Worm (Caenorhabditis elegans) whole organism, midembryonic: ENCODE measurements around the gene rpl-39.

ENCODE experiments used
- T22C8.4 ChIP-seq: fragments of 200-800 bp; sonication (Bioruptor generic); IDR thresholded peaks from 2 replicates; pipeline ENCODE4 v1.3.6; 2022; ENCODE audit warnings: missing genetic modification characterization, missing compliant biosample characterization
- cog-1 ChIP-seq: sonication (generic microtip); optimal IDR thresholded peaks from 2 replicates; lab custom pipeline; 2016; ENCODE audit warnings: missing genetic modification characterization, missing compliant biosample characterization
- flt-1 ChIP-seq: fragments of 200-800 bp; sonication (Bioruptor generic); IDR thresholded peaks from 2 replicates; pipeline ENCODE4 v1.3.6; 2022; ENCODE audit warnings: missing genetic modification characterization, missing compliant biosample characterization
- klf-2 ChIP-seq: fragments of 200-800 bp; sonication (Bioruptor generic); conservative IDR thresholded peaks from 2 replicates; pipeline ENCODE4 v1.3.6; 2022; ENCODE audit warnings: missing genetic modification reagents, missing genetic modification characterization, missing compliant biosample characterization
- med-1 ChIP-seq: sonication (generic microtip); optimal IDR thresholded peaks from 2 replicates; lab custom pipeline; 2017; ENCODE audit warnings: missing genetic modification characterization, mild to moderate bottlenecking, missing compliant biosample characterization, antibody characterized with exemption, missing genetic modification reagents; ENCODE audit not compliant: insufficient read depth
- ref-1 ChIP-seq: fragments of 200-800 bp; sonication (Bioruptor generic); conservative IDR thresholded peaks from 2 replicates; pipeline ENCODE4 v1.3.6; 2022; ENCODE audit warnings: missing genetic modification reagents, missing genetic modification characterization, missing compliant biosample characterization
- tab-1 ChIP-seq: fragments of 200-800 bp; sonication (Bioruptor generic); IDR thresholded peaks from 2 replicates; pipeline ENCODE4 v1.3.6; 2022; ENCODE audit warnings: missing genetic modification characterization, missing compliant biosample characterization
- ztf-23 ChIP-seq: fragments of 200-800 bp; sonication (Bioruptor generic); IDR thresholded peaks from 2 replicates; pipeline ENCODE4 v1.3.6; 2022; ENCODE audit warnings: missing genetic modification reagents, missing genetic modification characterization, missing compliant biosample characterization
- ztf-29 ChIP-seq: fragments of 200-800 bp; sonication (Bioruptor generic); IDR thresholded peaks from 2 replicates; pipeline ENCODE4 v1.3.6; 2022; ENCODE audit warnings: missing genetic modification reagents, missing genetic modification characterization, missing compliant biosample characterization

The rpl-39 gene

ce11 chrV:7776029-7776628, at the start of gene rpl-39, which contains the start of gene rps-30:
Gene rpl-39 (minus strand): TSS chrV:7776079.
Gene rps-30 (plus strand): TSS chrV:7776578.
- peak; percentile 21; the same call in 1 of the 2 replicates for TF ChIP-seq T22C8.4 (GFP tag; lab: Robert Waterston, UW)
- TF ChIP-seq med-1, result no peak
- peak; percentile 13 for TF ChIP-seq cog-1 (tag; lab: Kevin White, UChicago)
- no peak for TF ChIP-seq flt-1
- TF ChIP-seq ztf-29 (GFP tag; lab: Robert Waterston, UW), result no peak
- no peak for TF ChIP-seq ref-1 (GFP tag; lab: Robert Waterston, UW)
- no peak for TF ChIP-seq klf-2 (GFP tag; lab: Robert Waterston, UW)
- TF ChIP-seq tab-1 (GFP tag; lab: Robert Waterston, UW), result no peak
- peak; percentile 59; the same call in 1 of the 2 replicates for TF ChIP-seq ztf-23

- TF ChIP-seq flt-1 (no peak), ref-1 (GFP tag; lab: Robert Waterston, UW) (no peak), ztf-23 (no peak), cog-1 (tag; lab: Kevin White, UChicago) (no peak), tab-1 (GFP tag; lab: Robert Waterston, UW) (no peak), ztf-29 (GFP tag; lab: Robert Waterston, UW) (no peak), klf-2 (GFP tag; lab: Robert Waterston, UW) (no peak), T22C8.4 (GFP tag; lab: Robert Waterston, UW) (no peak), med-1 (no peak)
Observed at ce11 chrV:7824138-7824537, 48.3 kb upstream of the rpl-39 start.

- TF ChIP-seq klf-2 (GFP tag; lab: Robert Waterston, UW), result no peak
- TF ChIP-seq T22C8.4 (GFP tag; lab: Robert Waterston, UW), result no peak
- no peak for TF ChIP-seq ztf-29 (GFP tag; lab: Robert Waterston, UW)
- no peak for TF ChIP-seq cog-1 (tag; lab: Kevin White, UChicago)
- TF ChIP-seq ztf-23, result no peak
- TF ChIP-seq ref-1 (GFP tag; lab: Robert Waterston, UW), result no peak
- TF ChIP-seq flt-1, result no peak
- no peak for TF ChIP-seq tab-1 (GFP tag; lab: Robert Waterston, UW)
- no peak for TF ChIP-seq med-1
Observed at ce11 chrV:7822655-7823054, 46.8 kb upstream of the rpl-39 start.

ce11 chrV:7820270-7820669, 44.4 kb upstream of the rpl-39 start, which contains the start of gene lbp-4:
Gene lbp-4 (plus strand): TSS chrV:7820578.
- no peak for TF ChIP-seq flt-1
- TF ChIP-seq klf-2 (GFP tag; lab: Robert Waterston, UW), result no peak
- TF ChIP-seq ztf-29 (GFP tag; lab: Robert Waterston, UW), result no peak
- TF ChIP-seq med-1, result no peak
- TF ChIP-seq ztf-23, result no peak
- no peak for TF ChIP-seq tab-1 (GFP tag; lab: Robert Waterston, UW)
- TF ChIP-seq ref-1 (GFP tag; lab: Robert Waterston, UW), result no peak
- TF ChIP-seq cog-1 (tag; lab: Kevin White, UChicago), result no peak
- no peak for TF ChIP-seq T22C8.4 (GFP tag; lab: Robert Waterston, UW)

- TF ChIP-seq ref-1 (GFP tag; lab: Robert Waterston, UW), result no peak
Observed at ce11 chrV:7819585-7819984, 43.7 kb upstream of the rpl-39 start.

DNA sequence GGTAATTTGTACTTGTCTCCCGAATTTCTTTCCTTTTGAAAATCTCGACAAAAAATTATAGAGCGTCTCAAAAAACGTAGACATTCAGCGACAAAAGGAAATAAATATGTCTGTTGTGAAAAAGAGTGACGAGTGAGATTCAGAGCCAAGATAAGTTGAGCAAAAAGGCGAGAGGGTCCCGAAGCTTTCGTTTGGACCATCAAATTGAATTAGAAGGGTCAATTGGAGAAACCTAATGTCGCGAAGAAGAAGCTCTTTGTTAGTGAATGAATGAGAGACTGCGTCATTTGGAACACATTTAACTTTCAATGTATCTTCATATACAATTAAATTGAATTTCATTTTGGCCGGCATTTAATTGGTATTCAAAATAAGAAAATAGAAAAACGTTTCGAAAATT, 40.6 kb upstream of the rpl-39 start:
- TF ChIP-seq ztf-23 (no peak), med-1 (no peak), ref-1 (GFP tag; lab: Robert Waterston, UW) (no peak), T22C8.4 (GFP tag; lab: Robert Waterston, UW) (no peak), tab-1 (GFP tag; lab: Robert Waterston, UW) (no peak), flt-1 (no peak), klf-2 (GFP tag; lab: Robert Waterston, UW) (no peak), ztf-29 (GFP tag; lab: Robert Waterston, UW) (no peak), cog-1 (tag; lab: Kevin White, UChicago) (no peak)

ce11 chrV:7814601-7815000, 38.7 kb upstream of the rpl-39 start, which contains the start of gene ZK742.6:
Gene ZK742.6 (minus strand): TSS chrV:7814942.
- TF ChIP-seq ref-1 (GFP tag; lab: Robert Waterston, UW), result no peak
- TF ChIP-seq ztf-23, result no peak
- no peak for TF ChIP-seq cog-1 (tag; lab: Kevin White, UChicago)
- TF ChIP-seq ztf-29 (GFP tag; lab: Robert Waterston, UW), result no peak
- no peak for TF ChIP-seq T22C8.4 (GFP tag; lab: Robert Waterston, UW)
- no peak for TF ChIP-seq klf-2 (GFP tag; lab: Robert Waterston, UW)
- no peak for TF ChIP-seq flt-1
- no peak for TF ChIP-seq tab-1 (GFP tag; lab: Robert Waterston, UW)
- no peak for TF ChIP-seq med-1

- no peak for TF ChIP-seq ztf-29 (GFP tag; lab: Robert Waterston, UW)
- TF ChIP-seq tab-1 (GFP tag; lab: Robert Waterston, UW), result no peak
- TF ChIP-seq cog-1 (tag; lab: Kevin White, UChicago), result no peak
- TF ChIP-seq ztf-23, result no peak
- TF ChIP-seq flt-1, result no peak
- no peak for TF ChIP-seq T22C8.4 (GFP tag; lab: Robert Waterston, UW)
- TF ChIP-seq ref-1 (GFP tag; lab: Robert Waterston, UW), result no peak
- no peak for TF ChIP-seq med-1
- no peak for TF ChIP-seq klf-2 (GFP tag; lab: Robert Waterston, UW)
Observed at ce11 chrV:7811758-7812157, 35.9 kb upstream of the rpl-39 start, which contains the start of gene ZK742.4. Gene ZK742.4 (minus strand): TSS chrV:7811792.

- TF ChIP-seq ztf-23 (no peak), ref-1 (GFP tag; lab: Robert Waterston, UW) (no peak), klf-2 (GFP tag; lab: Robert Waterston, UW) (no peak), tab-1 (GFP tag; lab: Robert Waterston, UW) (no peak), ztf-29 (GFP tag; lab: Robert Waterston, UW) (no peak), med-1 (no peak), cog-1 (tag; lab: Kevin White, UChicago) (no peak), T22C8.4 (GFP tag; lab: Robert Waterston, UW) (no peak), flt-1 (no peak)
Observed at ce11 chrV:7810591-7810990, 34.7 kb upstream of the rpl-39 start.
